Fruit fly (Drosophila melanogaster) whole organism, embryonic: ENCODE results near the gene CG42340.

Experiments used
- B-H2 ChIP-seq: fragments of 200-800 bp; sonication (Bioruptor generic); optimal IDR thresholded peaks from 2 replicates; lab custom pipeline; 2018; ENCODE audit warnings: missing biosample characterization, mild to moderate bottlenecking, missing genetic modification characterization
- Bgb ChIP-seq: fragments of 200-800 bp; sonication (Bioruptor generic); IDR thresholded peaks from 2 replicates; pipeline ENCODE4 v1.3.6; 2022; ENCODE audit warnings: missing biosample characterization, missing genetic modification characterization; ENCODE audit not compliant: partially characterized antibody
- CG10274 ChIP-seq: fragments of 200-800 bp; sonication (Bioruptor generic); optimal IDR thresholded peaks from 3 replicates; lab custom pipeline; 2017; ENCODE audit warnings: missing biosample characterization, mild to moderate bottlenecking, missing genetic modification characterization
- CG11247 ChIP-seq: fragments of 200-800 bp; sonication (Bioruptor generic); IDR thresholded peaks from 2 replicates; pipeline ENCODE4 v1.3.6; 2022; ENCODE audit warnings: missing biosample characterization, missing genetic modification characterization
- CG1233 ChIP-seq: fragments of 200-800 bp; sonication (Bioruptor generic); optimal IDR thresholded peaks from 4 replicates; lab custom pipeline; 2018; ENCODE audit warnings: missing biosample characterization, mild to moderate bottlenecking, missing genetic modification characterization
- CG12391 ChIP-seq: fragments of 200-800 bp; sonication (Bioruptor generic); optimal IDR thresholded peaks from 3 replicates; lab custom pipeline; 2018; ENCODE audit warnings: missing biosample characterization, mild to moderate bottlenecking, missing genetic modification characterization, moderate library complexity
- CG13894 ChIP-seq: fragments of 200-800 bp; sonication (Bioruptor generic); optimal IDR thresholded peaks from 3 replicates; lab custom pipeline; 2018; ENCODE audit warnings: missing biosample characterization, mild to moderate bottlenecking, missing genetic modification characterization, moderate library complexity
- CG14014 ChIP-seq: fragments of 200-800 bp; sonication (Bioruptor generic); IDR thresholded peaks from 2 replicates; pipeline ENCODE4 v1.3.6; 2022; ENCODE audit warnings: missing biosample characterization, missing genetic modification characterization
- CG18262 ChIP-seq: fragments of 200-800 bp; optimal IDR thresholded peaks from 3 replicates; lab custom pipeline; 2019; ENCODE audit warnings: missing biosample characterization, mild to moderate bottlenecking, missing genetic modification characterization, moderate library complexity
- CG18599 ChIP-seq: fragments of 200-800 bp; sonication (Bioruptor generic); optimal IDR thresholded peaks from 3 replicates; lab custom pipeline; 2017; ENCODE audit warnings: missing biosample characterization, missing genetic modification characterization, mild to moderate bottlenecking, moderate library complexity, missing genetic modification reagents
- CG2875 ChIP-seq: fragments of 200-800 bp; sonication (Bioruptor generic); optimal IDR thresholded peaks from 2 replicates; lab custom pipeline; 2017; ENCODE audit warnings: missing biosample characterization, mild to moderate bottlenecking, missing genetic modification characterization, missing genetic modification reagents
- CG3847 ChIP-seq: fragments of 200-800 bp; sonication (Bioruptor generic); IDR thresholded peaks from 2 replicates; pipeline ENCODE4 v1.3.6; 2022; ENCODE audit warnings: missing biosample characterization, missing genetic modification characterization
- CG4424 ChIP-seq: fragments of 200-800 bp; sonication (Bioruptor generic); optimal IDR thresholded peaks from 3 replicates; lab custom pipeline; 2016; ENCODE audit warnings: missing biosample characterization, missing genetic modification characterization
- CG4820 ChIP-seq: fragments of 200-800 bp; sonication (Bioruptor generic); optimal IDR thresholded peaks from 3 replicates; lab custom pipeline; 2016; ENCODE audit warnings: missing biosample characterization, missing genetic modification characterization
- CG4854 ChIP-seq: fragments of 200-800 bp; sonication (Bioruptor generic); optimal IDR thresholded peaks from 2 replicates; lab custom pipeline; 2016; ENCODE audit warnings: missing biosample characterization, missing genetic modification characterization, inconsistent platforms
- CG6175 ChIP-seq: fragments of 200-800 bp; sonication (Bioruptor generic); IDR thresholded peaks from 3 replicates; pipeline ENCODE4 v1.3.6; 2022; ENCODE audit warnings: missing biosample characterization, missing genetic modification characterization
- CG6272 ChIP-seq: fragments of 200-800 bp; sonication (Bioruptor generic); IDR thresholded peaks from 2 replicates; pipeline ENCODE4 v1.3.6; 2022; ENCODE audit warnings: missing biosample characterization, missing genetic modification characterization
- CG6683 ChIP-seq: fragments of 200-800 bp; sonication (Bioruptor generic); optimal IDR thresholded peaks from 2 replicates; lab custom pipeline; 2017; ENCODE audit warnings: missing biosample characterization, mild to moderate bottlenecking, missing genetic modification characterization, missing genetic modification reagents
- CG7839 ChIP-seq: fragments of 200-800 bp; sonication (Bioruptor generic); optimal IDR thresholded peaks from 3 replicates; lab custom pipeline; 2018; ENCODE audit warnings: missing biosample characterization, mild to moderate bottlenecking, missing genetic modification characterization, moderate library complexity
- CG8290 ChIP-seq, 3 experiments: fragments of 200-800 bp; sonication (Bioruptor generic); optimal IDR thresholded peaks; 2 replicates each; lab custom pipeline; 2016 to 2019; ENCODE audit warnings: missing biosample characterization in 3 of 3, missing genetic modification characterization in 3 of 3, mild to moderate bottlenecking in 2 of 3, moderate library complexity in 1 of 3
- Doc3 ChIP-seq: fragments of 200-800 bp; sonication (Bioruptor generic); IDR thresholded peaks from 3 replicates; pipeline ENCODE4 v1.3.6; 2022; ENCODE audit warnings: missing biosample characterization, missing genetic modification characterization; ENCODE audit not compliant: partially characterized antibody
- Dp ChIP-seq: fragments of 200-800 bp; sonication (Bioruptor generic); optimal IDR thresholded peaks from 2 replicates; lab custom pipeline; 2018; ENCODE audit warnings: missing biosample characterization, mild to moderate bottlenecking, missing genetic modification characterization, moderate library complexity
- Drgx ChIP-seq: fragments of 200-800 bp; sonication (Bioruptor generic); IDR thresholded peaks from 2 replicates; pipeline ENCODE4 v1.3.6; 2022; ENCODE audit warnings: missing biosample characterization, missing genetic modification characterization
- Elba2 ChIP-seq: fragments of 200-800 bp; sonication (Bioruptor generic); optimal IDR thresholded peaks from 3 replicates; lab custom pipeline; 2016; ENCODE audit warnings: missing biosample characterization, missing genetic modification characterization
- Fer3 ChIP-seq: fragments of 200-800 bp; sonication (Bioruptor generic); optimal IDR thresholded peaks from 2 replicates; lab custom pipeline; 2018; ENCODE audit warnings: missing biosample characterization, mild to moderate bottlenecking, missing genetic modification characterization, moderate library complexity
- HLH3B ChIP-seq: fragments of 200-800 bp; sonication (Bioruptor generic); IDR thresholded peaks from 2 replicates; pipeline ENCODE4 v1.3.6; 2022; ENCODE audit warnings: missing biosample characterization, missing genetic modification characterization
- HLH54F ChIP-seq: fragments of 200-800 bp; sonication (Bioruptor generic); optimal IDR thresholded peaks from 3 replicates; lab custom pipeline; 2016; ENCODE audit warnings: missing biosample characterization, missing genetic modification characterization
- Hmx ChIP-seq: fragments of 200-800 bp; sonication (Bioruptor generic); optimal IDR thresholded peaks from 2 replicates; lab custom pipeline; 2016; ENCODE audit warnings: missing biosample characterization, missing genetic modification characterization
- Hr78 ChIP-seq, 2 experiments: fragments of 200-800 bp in 1 of 2; fragments of >200 bp in 1 of 2; sonication (Bioruptor generic) in 1 of 2; optimal IDR thresholded peaks; 2 replicates each; lab custom pipeline; 2017 to 2019; ENCODE audit warnings: missing biosample characterization in 2 of 2, missing genetic modification characterization in 2 of 2, mild to moderate bottlenecking in 1 of 2, moderate library complexity in 1 of 2
- MBD-R2 ChIP-seq: fragments of 200-800 bp; sonication (Bioruptor generic); IDR thresholded peaks from 2 replicates; pipeline ENCODE4 v1.3.6; 2022; ENCODE audit warnings: missing biosample characterization, missing genetic modification characterization
- NK7.1 ChIP-seq: fragments of 200-800 bp; sonication (Bioruptor generic); optimal IDR thresholded peaks from 3 replicates; lab custom pipeline; 2016; ENCODE audit warnings: missing biosample characterization, missing genetic modification characterization
- Stat92E ChIP-seq, 3 experiments: fragments of >200 bp in 2 of 3; fragments of 200-800 bp in 1 of 3; sonication (Bioruptor generic) in 1 of 3; optimal IDR thresholded peaks; 2 replicates each; lab custom pipeline; 2017 to 2019; ENCODE audit warnings: missing biosample characterization in 3 of 3, missing genetic modification characterization in 3 of 3, mild to moderate bottlenecking in 1 of 3, moderate library complexity in 1 of 3
- abd-A ChIP-seq: fragments of 200-800 bp; sonication (Bioruptor generic); optimal IDR thresholded peaks from 3 replicates; lab custom pipeline; 2019; ENCODE audit warnings: missing biosample characterization, mild to moderate bottlenecking, missing genetic modification characterization, moderate library complexity
- ara ChIP-seq: fragments of 200-800 bp; sonication (Bioruptor generic); IDR thresholded peaks from 2 replicates; pipeline ENCODE4 v1.3.6; 2022; ENCODE audit warnings: missing biosample characterization, missing genetic modification characterization
- chn ChIP-seq: fragments of 200-800 bp; sonication (Bioruptor generic); optimal IDR thresholded peaks from 2 replicates; lab custom pipeline; 2016; ENCODE audit warnings: missing biosample characterization, missing genetic modification characterization
- crol ChIP-seq: fragments of 200-800 bp; sonication (Bioruptor generic); IDR thresholded peaks from 2 replicates; pipeline ENCODE4 v1.3.6; 2022; ENCODE audit warnings: missing biosample characterization, missing genetic modification characterization
- da ChIP-seq: fragments of 200-800 bp; sonication (Bioruptor generic); optimal IDR thresholded peaks from 2 replicates; lab custom pipeline; 2016; ENCODE audit warnings: missing biosample characterization, missing genetic modification characterization
- danr ChIP-seq: fragments of 200-800 bp; sonication (Bioruptor generic); IDR thresholded peaks from 2 replicates; pipeline ENCODE4 v1.3.6; 2022; ENCODE audit warnings: missing biosample characterization, missing genetic modification characterization
- gce ChIP-seq: fragments of 200-800 bp; sonication (Bioruptor generic); IDR thresholded peaks from 3 replicates; pipeline ENCODE4 v1.3.6; 2022; ENCODE audit warnings: missing biosample characterization, missing genetic modification characterization
- her ChIP-seq: fragments of 200-800 bp; sonication (Bioruptor generic); optimal IDR thresholded peaks from 2 replicates; lab custom pipeline; 2016; ENCODE audit warnings: missing biosample characterization, missing genetic modification characterization
- kay ChIP-seq: fragments of 200-800 bp; sonication (Bioruptor generic); optimal IDR thresholded peaks from 2 replicates; lab custom pipeline; 2016; ENCODE audit warnings: missing biosample characterization, missing genetic modification characterization
- lilli ChIP-seq: fragments of 200-800 bp; sonication (Bioruptor generic); optimal IDR thresholded peaks from 3 replicates; lab custom pipeline; 2016; ENCODE audit warnings: missing biosample characterization, missing genetic modification characterization
- lmd ChIP-seq: fragments of 200-800 bp; sonication (Bioruptor generic); IDR thresholded peaks from 2 replicates; pipeline ENCODE4 v1.3.6; 2022; ENCODE audit warnings: missing biosample characterization, missing genetic modification characterization
- mirr ChIP-seq: fragments of 200-800 bp; sonication (Bioruptor generic); optimal IDR thresholded peaks from 3 replicates; lab custom pipeline; 2018; ENCODE audit warnings: missing biosample characterization, mild to moderate bottlenecking, missing genetic modification characterization
- pzg ChIP-seq: fragments of 200-800 bp; sonication (Bioruptor generic); optimal IDR thresholded peaks from 3 replicates; lab custom pipeline; 2018; ENCODE audit warnings: missing biosample characterization, mild to moderate bottlenecking, missing genetic modification characterization, moderate library complexity
- rib ChIP-seq: fragments of 200-800 bp; sonication (Bioruptor generic); IDR thresholded peaks from 2 replicates; pipeline ENCODE4 v1.3.6; 2022; ENCODE audit warnings: missing biosample characterization, missing genetic modification characterization
- scrt ChIP-seq: fragments of 200-800 bp; sonication (Bioruptor generic); optimal IDR thresholded peaks from 2 replicates; lab custom pipeline; 2018; ENCODE audit warnings: missing biosample characterization, mild to moderate bottlenecking, missing genetic modification characterization, moderate library complexity
- shn ChIP-seq: fragments of 200-800 bp; sonication (Bioruptor generic); optimal IDR thresholded peaks from 3 replicates; lab custom pipeline; 2016; ENCODE audit warnings: missing biosample characterization, missing genetic modification characterization
- slbo ChIP-seq: fragments of 200-800 bp; sonication (Bioruptor generic); IDR thresholded peaks from 2 replicates; pipeline ENCODE4 v1.3.6; 2022; ENCODE audit warnings: missing biosample characterization, missing genetic modification characterization
- unc-4 ChIP-seq: fragments of 200-800 bp; sonication (Bioruptor generic); IDR thresholded peaks from 2 replicates; pipeline ENCODE4 v1.3.6; 2022; ENCODE audit warnings: missing biosample characterization, missing genetic modification characterization; ENCODE audit not compliant: partially characterized antibody
- wdn ChIP-seq: fragments of 200-800 bp; sonication (Bioruptor generic); IDR thresholded peaks from 2 replicates; pipeline ENCODE4 v1.3.6; 2022; ENCODE audit warnings: missing biosample characterization, missing genetic modification characterization
- yki ChIP-seq: fragments of >200 bp; optimal IDR thresholded peaks from 3 replicates; lab custom pipeline; 2018

The CG42340 gene

DNA sequence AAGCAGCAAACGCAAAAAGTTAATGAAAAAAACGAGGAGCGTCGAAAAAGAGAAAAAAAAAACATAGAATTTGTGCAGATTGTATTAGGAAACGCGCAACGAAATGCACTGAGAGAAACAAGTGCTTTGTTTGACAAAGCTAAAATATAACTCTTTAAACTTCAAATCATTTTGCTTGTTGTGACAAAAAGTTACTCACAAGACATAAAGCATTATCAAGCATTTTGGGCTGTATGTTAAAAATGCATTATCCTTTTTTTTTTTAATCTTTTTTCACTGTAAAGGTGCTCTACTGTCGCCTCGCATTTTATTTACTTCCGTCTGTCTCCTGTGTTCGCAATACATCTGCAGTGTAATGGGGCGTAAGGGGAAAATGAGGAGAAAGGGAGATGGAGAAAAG is 147.4 kb downstream of the CG42340 start (continued):
- peak; percentile 14 for TF ChIP-seq CG12391 (tag; lab: Kevin White, UChicago)
- no peak for TF ChIP-seq kay (GFP tag; lab: Kevin White, UChicago)
- no peak for TF ChIP-seq CG8290 (GFP tag; optimal IDR thresholded peaks at IDR 0.05; lab: Kevin White, UChicago)
- no peak for TF ChIP-seq CG8290 (tag; optimal IDR thresholded peaks at IDR 0.05; lab: Kevin White, UChicago)
- no peak for TF ChIP-seq CG11247 (GFP tag; lab: Robert Waterston, UW)
- TF ChIP-seq Dp (GFP tag; lab: Kevin White, UChicago), result no peak
- TF ChIP-seq scrt (GFP tag; lab: Kevin White, UChicago), result peak; percentile 1
- no peak for TF ChIP-seq pzg (GFP tag; lab: Kevin White, UChicago)
- no peak for TF ChIP-seq CG3847 (GFP tag; lab: Robert Waterston, UW)
- TF ChIP-seq ara (GFP tag; lab: Robert Waterston, UW), result no peak
- TF ChIP-seq lilli, result peak; percentile 21
- TF ChIP-seq gce, result no peak
- no peak for TF ChIP-seq wdn (GFP tag; lab: Robert Waterston, UW)
- no peak for TF ChIP-seq lmd (GFP tag; lab: Robert Waterston, UW)
- no peak for TF ChIP-seq Drgx (GFP tag; lab: Robert Waterston, UW)
- no peak for TF ChIP-seq Stat92E (GFP tag; optimal IDR thresholded peaks at IDR 0.05; lab: Kevin White, UChicago)
- TF ChIP-seq CG4820 (GFP tag; lab: Kevin White, UChicago), result no peak
- no peak for TF ChIP-seq yki (lab: Kevin White, UChicago)
- TF ChIP-seq abd-A, result no peak
- TF ChIP-seq unc-4 (GFP tag; lab: Robert Waterston, UW), result no peak
- TF ChIP-seq her (GFP tag; lab: Kevin White, UChicago), result no peak
- TF ChIP-seq CG7839 (tag; lab: Kevin White, UChicago), result peak; percentile 48
- no peak for TF ChIP-seq Doc3 (GFP tag; lab: Robert Waterston, UW)
- TF ChIP-seq CG6175 (GFP tag; lab: Robert Waterston, UW), result no peak
- no peak for TF ChIP-seq CG14014 (GFP tag; lab: Robert Waterston, UW)
- TF ChIP-seq Fer3, result peak; percentile 3
- no peak for TF ChIP-seq shn (GFP tag; lab: Kevin White, UChicago)
- TF ChIP-seq CG4424 (GFP tag; lab: Kevin White, UChicago), result no peak
- no peak for TF ChIP-seq CG10274 (GFP tag; lab: Kevin White, UChicago)
- TF ChIP-seq CG18262 (tag; lab: Kevin White, UChicago), result no peak
- no peak for TF ChIP-seq Hr78 (GFP tag; optimal IDR thresholded peaks at IDR 0.05; lab: Kevin White, UChicago)
- TF ChIP-seq Bgb, result no peak
- TF ChIP-seq HLH54F (GFP tag; lab: Kevin White, UChicago), result no peak
- no peak for TF ChIP-seq da (GFP tag; lab: Kevin White, UChicago)
- TF ChIP-seq CG13894 (tag; lab: Kevin White, UChicago), result no peak
- no peak for TF ChIP-seq Elba2 (GFP tag; lab: Kevin White, UChicago)
- TF ChIP-seq HLH3B (GFP tag; lab: Robert Waterston, UW), result 0 out of 2 replicates have a peak, but pooled peaks have one; percentile 13
- no peak for TF ChIP-seq CG6683 (GFP tag; lab: Kevin White, UChicago)
- no peak for TF ChIP-seq crol (GFP tag; lab: Robert Waterston, UW)
- TF ChIP-seq CG4854 (GFP tag; lab: Kevin White, UChicago), result no peak
- no peak for TF ChIP-seq MBD-R2 (GFP tag; lab: Robert Waterston, UW)
- TF ChIP-seq CG6272 (GFP tag; lab: Robert Waterston, UW), result no peak
- no peak for TF ChIP-seq mirr (GFP tag; lab: Kevin White, UChicago)
- no peak for TF ChIP-seq B-H2
- peak; percentile 50 for TF ChIP-seq CG18599
- no peak for TF ChIP-seq CG1233
- no peak for TF ChIP-seq rib (GFP tag; lab: Robert Waterston, UW)
- TF ChIP-seq danr (GFP tag; lab: Robert Waterston, UW), result no peak
- no peak for TF ChIP-seq NK7.1 (GFP tag; lab: Kevin White, UChicago)
- peak; percentile 52 for TF ChIP-seq slbo (GFP tag; lab: Robert Waterston, UW)
- no peak for TF ChIP-seq CG2875
- TF ChIP-seq chn, result no peak
- TF ChIP-seq Hmx, result no peak
